Fruit fly (Drosophila melanogaster) whole organism, embryonic: ENCODE data around the gene CG18586.

Experiments
- Atf6 ChIP-seq: fragments of 200-800 bp; sonication (Bioruptor generic); IDR thresholded peaks from 2 replicates; pipeline ENCODE4 v1.3.6; 2022; ENCODE audit warnings: missing biosample characterization, missing genetic modification characterization
- Bgb ChIP-seq: fragments of 200-800 bp; sonication (Bioruptor generic); IDR thresholded peaks from 2 replicates; pipeline ENCODE4 v1.3.6; 2022; ENCODE audit warnings: missing biosample characterization, missing genetic modification characterization; ENCODE audit not compliant: partially characterized antibody
- Blimp-1 ChIP-seq: fragments of 200-800 bp; sonication (Bioruptor generic); optimal IDR thresholded peaks from 3 replicates; lab custom pipeline; 2018; ENCODE audit warnings: missing biosample characterization, missing genetic modification characterization, mild to moderate bottlenecking, moderate library complexity, missing genetic modification reagents
- CG10321 ChIP-seq: fragments of 200-800 bp; sonication (Bioruptor generic); IDR thresholded peaks from 2 replicates; pipeline ENCODE4 v1.3.6; 2022; ENCODE audit warnings: missing biosample characterization, missing genetic modification characterization
- CG1233 ChIP-seq: fragments of 200-800 bp; sonication (Bioruptor generic); optimal IDR thresholded peaks from 4 replicates; lab custom pipeline; 2018; ENCODE audit warnings: missing biosample characterization, mild to moderate bottlenecking, missing genetic modification characterization
- CG13424 ChIP-seq: fragments of 200-800 bp; sonication (Bioruptor generic); optimal IDR thresholded peaks from 2 replicates; lab custom pipeline; 2019; ENCODE audit warnings: missing biosample characterization, mild to moderate bottlenecking, missing genetic modification characterization, moderate library complexity
- CG15479 ChIP-seq: fragments of 200-800 bp; sonication (Bioruptor generic); optimal IDR thresholded peaks from 3 replicates; lab custom pipeline; 2019; ENCODE audit warnings: missing biosample characterization, mild to moderate bottlenecking, missing genetic modification characterization, moderate library complexity
- CG15696 ChIP-seq: fragments of 200-800 bp; sonication (Bioruptor generic); optimal IDR thresholded peaks from 2 replicates; lab custom pipeline; 2019; ENCODE audit warnings: missing biosample characterization, mild to moderate bottlenecking, missing genetic modification characterization, moderate library complexity
- CG17186 ChIP-seq: fragments of 200-800 bp; sonication (Bioruptor generic); optimal IDR thresholded peaks from 3 replicates; lab custom pipeline; 2017; ENCODE audit warnings: missing biosample characterization, missing genetic modification reagents, missing genetic modification characterization
- CG17802 ChIP-seq: fragments of 200-800 bp; sonication (Bioruptor generic); optimal IDR thresholded peaks from 2 replicates; lab custom pipeline; 2018; ENCODE audit warnings: missing biosample characterization, mild to moderate bottlenecking, missing genetic modification characterization, moderate library complexity
- CG18011 ChIP-seq: fragments of 200-800 bp; sonication (Bioruptor generic); optimal IDR thresholded peaks from 2 replicates; lab custom pipeline; 2017; ENCODE audit warnings: missing biosample characterization, missing genetic modification characterization, mild to moderate bottlenecking, moderate library complexity, missing genotype
- CG2129 ChIP-seq: fragments of 200-800 bp; sonication (Bioruptor generic); IDR thresholded peaks from 2 replicates; pipeline ENCODE4 v1.3.6; 2022; ENCODE audit warnings: missing biosample characterization, missing genetic modification characterization; ENCODE audit not compliant: partially characterized antibody
- CG2199 ChIP-seq: fragments of 200-800 bp; sonication (Bioruptor generic); IDR thresholded peaks from 3 replicates; pipeline ENCODE4 v1.3.6; 2022; ENCODE audit warnings: missing biosample characterization, missing genetic modification characterization
- CG3847 ChIP-seq: fragments of 200-800 bp; sonication (Bioruptor generic); IDR thresholded peaks from 2 replicates; pipeline ENCODE4 v1.3.6; 2022; ENCODE audit warnings: missing biosample characterization, missing genetic modification characterization
- CG4328 ChIP-seq: fragments of 200-800 bp; sonication (Bioruptor generic); optimal IDR thresholded peaks from 3 replicates; lab custom pipeline; 2017; ENCODE audit warnings: missing biosample characterization, missing genetic modification reagents, missing genetic modification characterization
- CG4424 ChIP-seq: fragments of 200-800 bp; sonication (Bioruptor generic); optimal IDR thresholded peaks from 3 replicates; lab custom pipeline; 2016; ENCODE audit warnings: missing biosample characterization, missing genetic modification characterization
- CG8281 ChIP-seq: fragments of 200-800 bp; sonication (Bioruptor generic); optimal IDR thresholded peaks from 2 replicates; lab custom pipeline; 2018; ENCODE audit warnings: missing biosample characterization, mild to moderate bottlenecking, missing genetic modification characterization, moderate library complexity
- CG8359 ChIP-seq: fragments of 200-800 bp; sonication (Bioruptor generic); optimal IDR thresholded peaks from 2 replicates; lab custom pipeline; 2017; ENCODE audit warnings: missing biosample characterization, mild to moderate bottlenecking, missing genetic modification characterization, borderline replicate concordance
- CG8478 ChIP-seq: fragments of >200 bp; optimal IDR thresholded peaks from 2 replicates; lab custom pipeline; 2018
- CG8944 ChIP-seq: fragments of 200-800 bp; sonication (Bioruptor generic); optimal IDR thresholded peaks from 3 replicates; lab custom pipeline; 2016; ENCODE audit warnings: missing biosample characterization, missing genetic modification characterization
- CHES-1-like ChIP-seq: fragments of 200-800 bp; sonication (Bioruptor generic); optimal IDR thresholded peaks from 2 replicates; lab custom pipeline; 2016; ENCODE audit warnings: missing biosample characterization, missing genetic modification characterization
- CTCF ChIP-seq: fragments of 200-800 bp; sonication (Bioruptor generic); optimal IDR thresholded peaks from 2 replicates; lab custom pipeline; 2017; ENCODE audit warnings: missing biosample characterization, mild to moderate bottlenecking, missing genetic modification characterization, moderate library complexity
- CoRest ChIP-seq: fragments of 200-800 bp; sonication (Bioruptor generic); optimal IDR thresholded peaks from 3 replicates; lab custom pipeline; 2018; ENCODE audit warnings: missing biosample characterization, mild to moderate bottlenecking, missing genetic modification characterization, moderate library complexity
- Dek ChIP-seq: fragments of 200-800 bp; sonication (Bioruptor generic); optimal IDR thresholded peaks from 3 replicates; lab custom pipeline; 2019; ENCODE audit warnings: missing biosample characterization, mild to moderate bottlenecking, missing genetic modification characterization, moderate library complexity
- Ets65A ChIP-seq: fragments of 200-800 bp; sonication (Bioruptor generic); peaks from one replicate; lab custom pipeline; 2016; ENCODE audit warnings: missing biosample characterization, missing genetic modification characterization
- Side ChIP-seq: fragments of 200-800 bp; sonication (Bioruptor generic); optimal IDR thresholded peaks from 2 replicates; lab custom pipeline; 2016; ENCODE audit warnings: missing biosample characterization, missing genetic modification characterization
- Six4 ChIP-seq: fragments of 200-800 bp; sonication (Bioruptor generic); optimal IDR thresholded peaks from 2 replicates; lab custom pipeline; 2016; ENCODE audit warnings: missing biosample characterization, missing genetic modification characterization
- Sox102F ChIP-seq: fragments of 200-800 bp; sonication (Bioruptor generic); optimal IDR thresholded peaks from 2 replicates; lab custom pipeline; 2018; ENCODE audit warnings: missing biosample characterization, mild to moderate bottlenecking, missing genetic modification characterization, moderate library complexity
- Ssrp ChIP-seq: fragments of 200-800 bp; sonication (Bioruptor generic); optimal IDR thresholded peaks from 2 replicates; lab custom pipeline; 2018; ENCODE audit warnings: missing biosample characterization, mild to moderate bottlenecking, missing genetic modification characterization, moderate library complexity
- ac ChIP-seq: fragments of 200-800 bp; sonication (Bioruptor generic); optimal IDR thresholded peaks from 3 replicates; lab custom pipeline; 2017; ENCODE audit warnings: missing biosample characterization, mild to moderate bottlenecking, missing genetic modification characterization
- corto ChIP-seq: fragments of 200-800 bp; sonication (Bioruptor generic); optimal IDR thresholded peaks from 2 replicates; lab custom pipeline; 2016; ENCODE audit warnings: missing biosample characterization, mild to moderate bottlenecking, missing genetic modification characterization, moderate library complexity
- crp ChIP-seq, 2 experiments: fragments of 200-800 bp; sonication (Bioruptor generic); optimal IDR thresholded peaks; 2 replicates in 1 of 2; 3 replicates in 1 of 2; lab custom pipeline; 2017; ENCODE audit warnings: missing biosample characterization in 2 of 2, missing genetic modification characterization in 2 of 2, mild to moderate bottlenecking in 1 of 2, moderate library complexity in 1 of 2
- fu2 ChIP-seq: fragments of 200-800 bp; sonication (Bioruptor generic); optimal IDR thresholded peaks from 2 replicates; lab custom pipeline; 2016; ENCODE audit warnings: missing biosample characterization, missing genetic modification characterization
- gcm ChIP-seq: fragments of 200-800 bp; sonication (Bioruptor generic); optimal IDR thresholded peaks from 2 replicates; lab custom pipeline; 2019; ENCODE audit warnings: missing biosample characterization, mild to moderate bottlenecking, missing genetic modification characterization, moderate library complexity
- jing ChIP-seq: fragments of 200-800 bp; sonication (Bioruptor generic); optimal IDR thresholded peaks from 2 replicates; lab custom pipeline; 2018; ENCODE audit warnings: missing biosample characterization, mild to moderate bottlenecking, missing genetic modification characterization
- ken ChIP-seq: fragments of 200-800 bp; sonication (Bioruptor generic); IDR thresholded peaks from 3 replicates; pipeline ENCODE4 v1.3.6; 2022; ENCODE audit warnings: missing biosample characterization, missing genetic modification characterization
- lbe ChIP-seq: fragments of 200-800 bp; sonication (Bioruptor generic); optimal IDR thresholded peaks from 2 replicates; lab custom pipeline; 2016; ENCODE audit warnings: missing biosample characterization, mild to moderate bottlenecking, missing genetic modification characterization
- nom ChIP-seq: fragments of 200-800 bp; sonication (Bioruptor generic); optimal IDR thresholded peaks from 2 replicates; lab custom pipeline; 2017; ENCODE audit warnings: missing biosample characterization, missing genetic modification characterization, mild to moderate bottlenecking, moderate library complexity, missing genetic modification reagents
- otp ChIP-seq: fragments of 200-800 bp; sonication (Bioruptor generic); IDR thresholded peaks from 3 replicates; pipeline ENCODE4, ENCODE4 v1.3.6; 2022; ENCODE audit warnings: missing biosample characterization, missing genetic modification characterization
- sens ChIP-seq: fragments of 200-800 bp; sonication (Bioruptor generic); peaks from one replicate; lab custom pipeline; 2016; ENCODE audit warnings: missing biosample characterization, missing genetic modification characterization
- yki ChIP-seq: fragments of >200 bp; optimal IDR thresholded peaks from 3 replicates; lab custom pipeline; 2018

CG18586 gene

dm6 chr3L:5856919-5857318, 16.2 kb upstream of the CG18586 start (continued):
- TF ChIP-seq CG17186 (no peak), Side (GFP tag; lab: Kevin White, UChicago) (peak; percentile 48), CoRest (tag; lab: Kevin White, UChicago) (peak; percentile 19)

- TF ChIP-seq Dek (no peak), CG2199 (GFP tag; lab: Robert Waterston, UW) (0 out of 3 replicates have a peak, but pooled peaks have one; percentile 8), ac (GFP tag; lab: Kevin White, UChicago) (peak; percentile 94)
- TF ChIP-seq, all 482 proteins: peak for 2
These were observed 14.1 kb upstream of the CG18586 start for dm6 chr3L:5859029-5859428.

- TF ChIP-seq CG2129 (GFP tag; lab: Robert Waterston, UW) (no peak), gcm (GFP tag; lab: Kevin White, UChicago) (no peak), CG1233 (GFP tag; lab: Kevin White, UChicago) (no peak), nom (GFP tag; lab: Kevin White, UChicago) (peak; percentile 42), corto (peak; percentile 0)
These were observed 10.1 kb upstream of the CG18586 start for dm6 chr3L:5862994-5863393.

dm6 chr3L:5863868-5864413, 9.2 kb upstream of the CG18586 start:
- TF ChIP-seq nom (GFP tag; lab: Kevin White, UChicago) (peak; percentile 27), Bgb (GFP tag; lab: Robert Waterston, UW) (no peak), sens (GFP tag; lab: Kevin White, UChicago) (peak; percentile 21), CG10321 (GFP tag; lab: Robert Waterston, UW) (no peak), Ets65A (peak; percentile 71)

- TF ChIP-seq otp (GFP tag; lab: Robert Waterston, UW) (no peak), lbe (GFP tag; lab: Kevin White, UChicago) (peak; percentile 22)
- TF ChIP-seq, all 482 proteins: peak for 1
These were observed 6.2 kb upstream of the CG18586 start for dm6 chr3L:5866924-5867323.

- TF ChIP-seq crp (GFP tag; optimal IDR thresholded peaks at IDR 0.05; lab: Kevin White, UChicago): no peak
- TF ChIP-seq Six4: peak; percentile 50
- no peak for TF ChIP-seq CG8281 (tag; lab: Kevin White, UChicago)
- peak; percentile 72 for TF ChIP-seq CG3847 (GFP tag; lab: Robert Waterston, UW)
- TF ChIP-seq CG4424 (GFP tag; lab: Kevin White, UChicago): peak; percentile 74
- no peak for TF ChIP-seq Ssrp (tag; lab: Kevin White, UChicago)
- peak; percentile 86 for TF ChIP-seq ken (GFP tag; lab: Robert Waterston, UW)
- TF ChIP-seq Atf6 (GFP tag; lab: Robert Waterston, UW): 0 out of 2 replicates have a peak, but pooled peaks have one; percentile 21
- TF ChIP-seq CG18011 (GFP tag; lab: Kevin White, UChicago): peak; percentile 99
- peak; percentile 34 for TF ChIP-seq CHES-1-like (GFP tag; lab: Kevin White, UChicago)
- peak; percentile 54 for TF ChIP-seq CG8944 (GFP tag; lab: Kevin White, UChicago)
- TF ChIP-seq CG13424 (tag; lab: Kevin White, UChicago): peak; percentile 51
- TF ChIP-seq CG15479: no peak
- peak; percentile 71 for TF ChIP-seq Blimp-1 (GFP tag; lab: Kevin White, UChicago)
- TF ChIP-seq CTCF: peak; percentile 100
- TF ChIP-seq fu2 (GFP tag; lab: Kevin White, UChicago): no peak
- TF ChIP-seq CG4328 (GFP tag; lab: Kevin White, UChicago): peak; percentile 35
- peak; percentile 61 for TF ChIP-seq Sox102F (GFP tag; lab: Kevin White, UChicago)
- TF ChIP-seq CG15696: peak; percentile 91
- no peak for TF ChIP-seq CG8359 (GFP tag; lab: Kevin White, UChicago)
- TF ChIP-seq yki: no peak
- peak; percentile 85 for TF ChIP-seq CG8478
- TF ChIP-seq CG17802 (tag; lab: Kevin White, UChicago): peak; percentile 43
- TF ChIP-seq jing (GFP tag; lab: Kevin White, UChicago): peak; percentile 7
These were observed 3.4 kb upstream of the CG18586 start for dm6 chr3L:5869614-5870204.
